Worm (Caenorhabditis elegans) whole organism, mixed stage, embryonic: ENCODE data around the gene C34D4.10.

Experiments used
- M03D4.4 ChIP-seq: sonication (generic microtip); optimal IDR thresholded peaks from 2 replicates; lab custom pipeline; 2017; ENCODE audit warnings: mild to moderate bottlenecking, missing genetic modification characterization, missing compliant biosample characterization
- bed-3 ChIP-seq: fragments of 200-800 bp; sonication (Bioruptor generic); optimal IDR thresholded peaks from 3 replicates; lab custom pipeline; 2018; ENCODE audit warnings: mild to moderate bottlenecking, missing genetic modification characterization, moderate library complexity, missing compliant biosample characterization
- blmp-1 ChIP-seq: fragments of 150-350 bp; optimal IDR thresholded peaks from 2 replicates; lab custom pipeline; 2014; ENCODE audit warnings: missing biosample characterization, missing genetic modification characterization
- ceh-43 ChIP-seq: fragments of 200-800 bp; sonication (Bioruptor generic); optimal IDR thresholded peaks from 2 replicates; lab custom pipeline; 2018; ENCODE audit warnings: mild to moderate bottlenecking, missing genetic modification characterization, moderate library complexity, missing compliant biosample characterization
- ces-1 ChIP-seq: fragments of 150-350 bp; optimal IDR thresholded peaks from 2 replicates; lab custom pipeline; 2014; ENCODE audit warnings: missing biosample characterization, missing genetic modification reagents, missing genetic modification characterization
- cnd-1 ChIP-seq: fragments of 200-800 bp; sonication (Bioruptor generic); optimal IDR thresholded peaks from 2 replicates; lab custom pipeline; 2018; ENCODE audit warnings: mild to moderate bottlenecking, missing genetic modification characterization, missing compliant biosample characterization
- drap-1 ChIP-seq: fragments of 200-800 bp; sonication (Bioruptor generic); optimal IDR thresholded peaks from 3 replicates; lab custom pipeline; 2018; ENCODE audit warnings: mild to moderate bottlenecking, missing genetic modification characterization, missing compliant biosample characterization
- elt-1 ChIP-seq: sonication (generic microtip); optimal IDR thresholded peaks from 2 replicates; lab custom pipeline; 2017; ENCODE audit warnings: missing genetic modification characterization, mild to moderate bottlenecking, missing compliant biosample characterization, antibody characterized with exemption, moderate library complexity, borderline replicate concordance; ENCODE audit not compliant: insufficient read depth
- elt-3 ChIP-seq: fragments of 150-350 bp; optimal IDR thresholded peaks from 2 replicates; lab custom pipeline; 2014; ENCODE audit warnings: missing biosample characterization, missing genetic modification characterization
- flh-1 ChIP-seq: fragments of 200-800 bp; sonication (Bioruptor generic); optimal IDR thresholded peaks from 2 replicates; lab custom pipeline; 2018; ENCODE audit warnings: mild to moderate bottlenecking, missing genetic modification characterization, moderate library complexity, missing compliant biosample characterization
- ham-2 ChIP-seq: fragments of 200-800 bp; sonication (Bioruptor generic); optimal IDR thresholded peaks from 2 replicates; lab custom pipeline; 2018; ENCODE audit warnings: mild to moderate bottlenecking, missing genetic modification characterization, missing compliant biosample characterization
- hlh-1 ChIP-seq: fragments of 150-350 bp; optimal IDR thresholded peaks from 2 replicates; lab custom pipeline; 2014; ENCODE audit warnings: missing biosample characterization, missing genetic modification reagents, missing genetic modification characterization
- lin-13 ChIP-seq: fragments of 150-350 bp; optimal IDR thresholded peaks from 2 replicates; lab custom pipeline; 2014; ENCODE audit warnings: missing biosample characterization, missing genetic modification characterization
- lin-32 ChIP-seq: fragments of 200-800 bp; sonication (Bioruptor generic); optimal IDR thresholded peaks from 2 replicates; lab custom pipeline; 2018; ENCODE audit warnings: mild to moderate bottlenecking, missing genetic modification characterization, missing compliant biosample characterization
- lsy-2 ChIP-seq: fragments of 150-350 bp; optimal IDR thresholded peaks from 2 replicates; lab custom pipeline; 2014; ENCODE audit warnings: missing biosample characterization, missing genetic modification characterization
- mep-1 ChIP-seq: fragments of 150-350 bp; optimal IDR thresholded peaks from 2 replicates; lab custom pipeline; 2017; ENCODE audit warnings: missing biosample characterization, missing genetic modification reagents, missing genetic modification characterization, inconsistent platforms
- mls-2 ChIP-seq: sonication (generic microtip); optimal IDR thresholded peaks from 2 replicates; lab custom pipeline; 2016; ENCODE audit warnings: mild to moderate bottlenecking, missing genetic modification characterization, moderate library complexity, missing compliant biosample characterization
- nhr-12 ChIP-seq: fragments of 150-350 bp; optimal IDR thresholded peaks from 2 replicates; lab custom pipeline; 2014; ENCODE audit warnings: missing biosample characterization, missing genetic modification characterization
- nhr-2 ChIP-seq: fragments of 150-350 bp; optimal IDR thresholded peaks from 2 replicates; lab custom pipeline; 2014; ENCODE audit warnings: missing biosample characterization, missing genetic modification characterization
- nhr-28 ChIP-seq: fragments of 150-350 bp; optimal IDR thresholded peaks from 2 replicates; lab custom pipeline; 2014; ENCODE audit warnings: missing biosample characterization, missing genetic modification characterization
- nhr-76 ChIP-seq: sonication (generic microtip); optimal IDR thresholded peaks from 2 replicates; lab custom pipeline; 2017; ENCODE audit warnings: missing biosample characterization, missing genetic modification characterization
- pha-4 ChIP-seq: fragments of 150-350 bp; optimal IDR thresholded peaks from 2 replicates; lab custom pipeline; 2018; ENCODE audit warnings: missing biosample characterization, missing genetic modification reagents, missing genetic modification characterization
- sem-2 ChIP-seq: fragments of 200-800 bp; sonication (Bioruptor generic); optimal IDR thresholded peaks from 2 replicates; lab custom pipeline; 2018; ENCODE audit warnings: mild to moderate bottlenecking, missing genetic modification characterization, missing compliant biosample characterization
- snpc-4 ChIP-seq: fragments of 150-350 bp; optimal IDR thresholded peaks from 2 replicates; lab custom pipeline; 2014; ENCODE audit warnings: missing biosample characterization, missing genetic modification characterization
- tbx-8 ChIP-seq: fragments of 200-800 bp; sonication (Bioruptor generic); optimal IDR thresholded peaks from 2 replicates; lab custom pipeline; 2018; ENCODE audit warnings: mild to moderate bottlenecking, missing genetic modification characterization, moderate library complexity, missing compliant biosample characterization
- unc-120 ChIP-seq: sonication (generic microtip); optimal IDR thresholded peaks from 2 replicates; lab custom pipeline; 2017; ENCODE audit warnings: missing genetic modification characterization, missing compliant biosample characterization; ENCODE audit not compliant: poor library complexity, severe bottlenecking
- unc-39 ChIP-seq: fragments of 150-350 bp; optimal IDR thresholded peaks from 2 replicates; lab custom pipeline; 2014; ENCODE audit warnings: missing biosample characterization, missing genetic modification characterization
- unc-62 ChIP-seq: fragments of 150-350 bp; optimal IDR thresholded peaks from 2 replicates; lab custom pipeline; 2014; ENCODE audit warnings: missing biosample characterization, missing genetic modification reagents, missing genetic modification characterization
- zip-8 ChIP-seq: fragments of 150-350 bp; optimal IDR thresholded peaks from 2 replicates; lab custom pipeline; 2014; ENCODE audit warnings: missing biosample characterization, missing genetic modification characterization
- ztf-11 ChIP-seq: fragments of 150-350 bp; optimal IDR thresholded peaks from 2 replicates; lab custom pipeline; 2014; ENCODE audit warnings: missing biosample characterization, missing genetic modification characterization

C34D4.10 gene

DNA sequence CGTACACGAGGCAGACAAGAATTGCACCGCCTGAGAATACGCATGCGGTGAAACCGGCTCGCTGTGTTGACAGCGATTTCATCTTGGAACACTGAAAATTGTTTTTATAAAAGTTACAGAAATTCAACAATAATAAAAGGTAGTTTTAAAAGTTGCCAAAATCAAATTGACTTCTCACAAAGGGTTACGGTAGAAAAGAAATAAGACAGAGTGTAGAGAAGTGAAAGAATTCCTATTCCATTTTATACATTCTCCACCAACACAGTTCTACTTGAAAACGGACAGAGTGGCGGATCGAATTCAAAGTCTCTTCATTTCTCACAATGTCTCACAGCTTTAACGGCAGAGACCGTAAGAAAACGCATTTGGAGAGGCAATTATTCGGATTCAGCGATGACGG lies 31.2 kb upstream of the C34D4.10 start, which contains the start of gene col-113:
TSS of gene col-113 (minus strand) at position 101 of the 400 bp plus-strand sequence.
- TF ChIP-seq mls-2 (tag; lab: Kevin White, UChicago): no peak
- TF ChIP-seq nhr-12: no peak
- TF ChIP-seq ceh-43 (GFP tag; lab: Kevin White, UChicago): no peak
- TF ChIP-seq nhr-76 (tag; lab: Kevin White, UChicago): no peak
- no peak for TF ChIP-seq blmp-1
- TF ChIP-seq zip-8 (tag; lab: Kevin White, UChicago): no peak
- no peak for TF ChIP-seq tbx-8 (GFP tag; lab: Kevin White, UChicago)
- no peak for TF ChIP-seq sem-2 (GFP tag; lab: Kevin White, UChicago)
- no peak for TF ChIP-seq elt-1 (tag; lab: Kevin White, UChicago)
- TF ChIP-seq M03D4.4 (tag; lab: Kevin White, UChicago): no peak
- TF ChIP-seq nhr-2 (tag; lab: Kevin White, UChicago): no peak
- no peak for TF ChIP-seq unc-39
- TF ChIP-seq drap-1: no peak
- TF ChIP-seq mep-1 (tag; lab: Kevin White, UChicago): no peak
- no peak for TF ChIP-seq flh-1
- no peak for TF ChIP-seq lsy-2 (tag; lab: Kevin White, UChicago)
- no peak for TF ChIP-seq hlh-1
- no peak for TF ChIP-seq elt-3 (tag; lab: Kevin White, UChicago)

DNA sequence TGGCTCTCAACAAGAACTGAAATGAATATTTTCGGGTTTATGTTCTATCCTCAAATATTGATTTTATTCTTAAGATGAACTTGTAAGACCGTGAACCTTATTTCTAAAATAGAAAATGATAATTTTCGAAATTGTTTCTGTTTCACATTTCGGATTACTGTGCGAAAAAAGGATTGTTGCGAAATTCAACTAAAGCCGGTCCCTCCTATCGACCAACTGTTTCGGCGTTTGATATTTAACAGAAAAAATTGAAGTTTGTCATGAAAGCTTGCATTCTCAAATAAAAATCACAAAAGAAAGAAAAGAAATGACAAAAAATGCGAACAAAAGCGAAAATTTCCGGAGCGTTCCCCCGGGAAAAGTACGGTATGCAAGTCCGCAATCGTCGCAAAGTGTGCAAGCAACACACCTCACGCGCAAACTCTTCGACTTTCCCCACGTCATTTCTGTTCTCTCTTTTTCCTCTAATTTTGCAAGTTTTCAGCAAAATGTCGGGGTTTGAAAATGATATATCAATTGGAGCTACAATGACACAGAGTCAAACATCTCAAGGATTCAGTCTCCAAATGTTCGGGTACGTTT lies 27.9 kb upstream of the C34D4.10 start, which contains the start of gene C34D4.4:
TSS of gene C34D4.4 (plus strand) at position 342 of the 582 bp plus-strand sequence.
- TF ChIP-seq drap-1 (no peak), lsy-2 (tag; lab: Kevin White, UChicago) (peak; percentile 94), lin-13 (tag; lab: Kevin White, UChicago) (peak; percentile 8), elt-1 (tag; lab: Kevin White, UChicago) (no peak)
- TF ChIP-seq, all 35 proteins: peak for 2

ce11 chrIV:7147722-7148121 lies 26.5 kb upstream of the C34D4.10 start:
- TF ChIP-seq lin-13 (tag; lab: Kevin White, UChicago) (no peak), M03D4.4 (tag; lab: Kevin White, UChicago) (no peak), hlh-1 (no peak), flh-1 (no peak), ces-1 (peak; percentile 21), mls-2 (tag; lab: Kevin White, UChicago) (no peak), nhr-76 (tag; lab: Kevin White, UChicago) (no peak)

DNA sequence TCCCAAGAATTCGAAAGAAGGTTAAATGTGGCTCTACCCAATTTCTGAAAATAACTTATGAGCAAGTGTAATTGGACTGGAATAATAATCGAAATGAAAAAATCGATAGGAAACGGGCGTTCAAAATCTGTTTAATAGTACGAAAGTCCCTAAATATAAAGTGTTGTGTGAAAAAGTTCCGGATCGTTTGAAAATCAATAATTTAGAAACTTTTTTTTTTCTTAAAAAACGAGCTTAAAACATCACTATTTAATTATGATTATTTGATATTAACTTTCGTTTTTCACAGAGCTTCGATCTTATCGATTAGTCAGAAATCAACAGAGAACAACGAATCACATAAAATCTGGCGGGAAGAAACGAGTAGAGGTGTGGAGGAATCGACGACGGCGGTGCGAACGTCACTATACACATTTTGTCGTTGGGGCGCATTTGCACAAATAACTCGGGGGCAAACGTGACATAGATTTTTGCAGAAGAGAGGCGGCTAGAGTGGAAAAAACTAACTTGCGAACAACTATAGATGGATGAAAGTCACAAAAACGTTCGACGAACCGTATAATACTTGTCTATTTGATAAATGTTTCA lies 23.6 kb upstream of the C34D4.10 start, which contains the start of gene hecd-1:
TSS of gene hecd-1 (minus strand) at position 51 of the 588 bp plus-strand sequence.
- TF ChIP-seq zip-8 (tag; lab: Kevin White, UChicago): no peak
- TF ChIP-seq elt-1 (tag; lab: Kevin White, UChicago): no peak
- TF ChIP-seq mep-1 (tag; lab: Kevin White, UChicago): no peak
- TF ChIP-seq M03D4.4 (tag; lab: Kevin White, UChicago): no peak
- no peak for TF ChIP-seq pha-4 (tag; lab: Kevin White, UChicago)
- no peak for TF ChIP-seq lsy-2 (tag; lab: Kevin White, UChicago)
- TF ChIP-seq sem-2 (GFP tag; lab: Kevin White, UChicago): no peak
- TF ChIP-seq ztf-11: no peak
- no peak for TF ChIP-seq unc-39
- TF ChIP-seq cnd-1 (tag; lab: Kevin White, UChicago): no peak
- TF ChIP-seq nhr-28 (tag; lab: Kevin White, UChicago): no peak
- no peak for TF ChIP-seq bed-3 (GFP tag; lab: Kevin White, UChicago)
- no peak for TF ChIP-seq ces-1
- no peak for TF ChIP-seq nhr-12
- TF ChIP-seq ham-2 (GFP tag; lab: Kevin White, UChicago): no peak
- no peak for TF ChIP-seq ceh-43 (GFP tag; lab: Kevin White, UChicago)
- TF ChIP-seq snpc-4 (tag; lab: Kevin White, UChicago): no peak
- no peak for TF ChIP-seq blmp-1
- TF ChIP-seq nhr-76 (tag; lab: Kevin White, UChicago): no peak
- no peak for TF ChIP-seq drap-1

DNA sequence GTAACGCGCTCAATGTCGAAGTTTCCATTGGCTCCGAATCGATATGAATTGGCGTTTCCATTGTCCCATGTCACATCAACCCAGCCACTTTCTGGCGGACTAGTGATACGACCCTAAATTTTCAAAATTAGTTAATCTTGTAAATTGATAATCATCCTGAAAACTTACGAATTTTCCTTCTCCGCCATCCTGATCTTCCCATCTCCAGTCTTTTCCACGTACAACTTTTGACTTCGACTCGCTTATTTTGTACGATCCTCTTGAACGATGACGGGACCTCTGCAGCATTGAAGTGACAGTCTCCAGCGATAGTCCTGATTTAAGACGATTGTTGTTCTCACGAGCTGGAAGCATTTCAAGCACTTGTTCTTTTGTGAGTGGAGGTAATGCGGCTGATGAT lies 17.9 kb upstream of the C34D4.10 start:
- TF ChIP-seq lsy-2 (tag; lab: Kevin White, UChicago) (no peak), lin-32 (GFP tag; lab: Kevin White, UChicago) (no peak), pha-4 (tag; lab: Kevin White, UChicago) (no peak), nhr-12 (no peak), blmp-1 (no peak), mls-2 (tag; lab: Kevin White, UChicago) (no peak), M03D4.4 (tag; lab: Kevin White, UChicago) (no peak), ceh-43 (GFP tag; lab: Kevin White, UChicago) (no peak), unc-120 (tag; lab: Kevin White, UChicago) (no peak), zip-8 (tag; lab: Kevin White, UChicago) (no peak), unc-62 (no peak), unc-39 (no peak)
